Fruit fly (Drosophila melanogaster) whole organism, embryonic: ENCODE results near the gene endos.

Experiments used
- Adf1 ChIP-seq: fragments of 200-800 bp; sonication (Bioruptor generic); IDR thresholded peaks from 2 replicates; pipeline ENCODE4 v1.3.6; 2022; ENCODE audit warnings: missing biosample characterization, missing genetic modification characterization
- Atf6 ChIP-seq: fragments of 200-800 bp; sonication (Bioruptor generic); IDR thresholded peaks from 2 replicates; pipeline ENCODE4 v1.3.6; 2022; ENCODE audit warnings: missing biosample characterization, missing genetic modification characterization
- CG10565 ChIP-seq: fragments of 200-800 bp; sonication (Bioruptor generic); optimal IDR thresholded peaks from 3 replicates; lab custom pipeline; 2016; ENCODE audit warnings: missing biosample characterization, mild to moderate bottlenecking, missing genetic modification characterization
- CG10979 ChIP-seq: fragments of 200-800 bp; sonication (Bioruptor generic); optimal IDR thresholded peaks from 2 replicates; lab custom pipeline; 2018; ENCODE audit warnings: missing biosample characterization, mild to moderate bottlenecking, missing genetic modification characterization, moderate library complexity
- CG11695 ChIP-seq: fragments of 200-800 bp; sonication (Bioruptor generic); IDR thresholded peaks from 3 replicates; pipeline ENCODE4 v1.3.6; 2022; ENCODE audit warnings: missing biosample characterization, missing genetic modification characterization
- CG15479 ChIP-seq: fragments of 200-800 bp; sonication (Bioruptor generic); optimal IDR thresholded peaks from 3 replicates; lab custom pipeline; 2019; ENCODE audit warnings: missing biosample characterization, mild to moderate bottlenecking, missing genetic modification characterization, moderate library complexity
- CG1602 ChIP-seq: fragments of 200-800 bp; sonication (Bioruptor generic); optimal IDR thresholded peaks from 3 replicates; lab custom pipeline; 2016; ENCODE audit warnings: missing biosample characterization, missing genetic modification characterization
- CG16815 ChIP-seq: fragments of 200-800 bp; sonication (Bioruptor generic); optimal IDR thresholded peaks from 3 replicates; lab custom pipeline; 2017; ENCODE audit warnings: missing biosample characterization, mild to moderate bottlenecking, missing genetic modification characterization
- CG18476 ChIP-seq: fragments of 200-800 bp; sonication (Bioruptor generic); optimal IDR thresholded peaks from 2 replicates; lab custom pipeline; 2016; ENCODE audit warnings: missing biosample characterization, mild to moderate bottlenecking, missing genetic modification characterization
- CG2116 ChIP-seq: fragments of 200-800 bp; sonication (Bioruptor generic); optimal IDR thresholded peaks from 3 replicates; lab custom pipeline; 2018; ENCODE audit warnings: missing biosample characterization, mild to moderate bottlenecking, missing genetic modification characterization
- CG2712 ChIP-seq: fragments of 200-800 bp; optimal IDR thresholded peaks from 3 replicates; lab custom pipeline; 2019; ENCODE audit warnings: missing biosample characterization, mild to moderate bottlenecking, missing genetic modification characterization, moderate library complexity
- CG2889 ChIP-seq: fragments of 200-800 bp; sonication (Bioruptor generic); IDR thresholded peaks from 3 replicates; pipeline ENCODE4 v1.3.6; 2022; ENCODE audit warnings: missing biosample characterization, missing genetic modification characterization
- CG32772 ChIP-seq: fragments of 200-800 bp; sonication (Bioruptor generic); IDR thresholded peaks from 2 replicates; pipeline ENCODE4 v1.3.6; 2022; ENCODE audit warnings: missing biosample characterization, missing genetic modification characterization
- CG34422 ChIP-seq: fragments of 200-800 bp; sonication (Bioruptor generic); IDR thresholded peaks from 3 replicates; pipeline ENCODE4 v1.3.6; 2022; ENCODE audit warnings: missing biosample characterization, missing genetic modification characterization
- CG4404 ChIP-seq: fragments of 200-800 bp; sonication (Bioruptor generic); IDR thresholded peaks from 2 replicates; pipeline ENCODE4 v1.3.6; 2022; ENCODE audit warnings: missing biosample characterization, missing genetic modification characterization
- CG4730 ChIP-seq: fragments of 200-800 bp; sonication (Bioruptor generic); IDR thresholded peaks from 2 replicates; pipeline ENCODE4 v1.3.6; 2022; ENCODE audit warnings: missing biosample characterization, missing genetic modification characterization
- CG6175 ChIP-seq: fragments of 200-800 bp; sonication (Bioruptor generic); IDR thresholded peaks from 3 replicates; pipeline ENCODE4 v1.3.6; 2022; ENCODE audit warnings: missing biosample characterization, missing genetic modification characterization
- CG7372 ChIP-seq: fragments of 200-800 bp; sonication (Bioruptor generic); IDR thresholded peaks from 2 replicates; pipeline ENCODE4 v1.3.6; 2022; ENCODE audit warnings: missing biosample characterization, missing genetic modification characterization
- CG8478 ChIP-seq: fragments of >200 bp; optimal IDR thresholded peaks from 2 replicates; lab custom pipeline; 2018
- CG9932 ChIP-seq: fragments of 200-800 bp; sonication (Bioruptor generic); IDR thresholded peaks from 2 replicates; pipeline ENCODE4 v1.3.6; 2022; ENCODE audit warnings: missing biosample characterization, missing genetic modification characterization
- CkIIα-i1 ChIP-seq: fragments of 200-800 bp; sonication (Bioruptor generic); IDR thresholded peaks from 2 replicates; pipeline ENCODE4 v1.3.6; 2022; ENCODE audit warnings: missing biosample characterization, missing genetic modification characterization
- Dbx ChIP-seq: fragments of 200-800 bp; sonication (Bioruptor generic); IDR thresholded peaks from 3 replicates; pipeline ENCODE4 v1.3.6; 2022; ENCODE audit warnings: missing biosample characterization, missing genetic modification characterization
- Ets65A ChIP-seq: fragments of 200-800 bp; sonication (Bioruptor generic); peaks from one replicate; lab custom pipeline; 2016; ENCODE audit warnings: missing biosample characterization, missing genetic modification characterization
- Fer1 ChIP-seq: fragments of 200-800 bp; sonication (Bioruptor generic); optimal IDR thresholded peaks from 2 replicates; lab custom pipeline; 2017; ENCODE audit warnings: missing biosample characterization, mild to moderate bottlenecking, missing genetic modification characterization
- HmgZ ChIP-seq: fragments of 200-800 bp; sonication (Bioruptor generic); optimal IDR thresholded peaks from 2 replicates; lab custom pipeline; 2018; ENCODE audit warnings: missing biosample characterization, mild to moderate bottlenecking, missing genetic modification characterization
- Kr ChIP-seq: fragments of 200-800 bp; sonication (Bioruptor generic); optimal IDR thresholded peaks from 2 replicates; lab custom pipeline; 2017; ENCODE audit warnings: missing biosample characterization, mild to moderate bottlenecking, missing genetic modification characterization
- MESR4 ChIP-seq: fragments of 200-800 bp; sonication (Bioruptor generic); optimal IDR thresholded peaks from 2 replicates; lab custom pipeline; 2018; ENCODE audit warnings: missing biosample characterization, mild to moderate bottlenecking, missing genetic modification characterization, moderate library complexity
- MTF-1 ChIP-seq: fragments of 200-800 bp; sonication (Bioruptor generic); optimal IDR thresholded peaks from 2 replicates; lab custom pipeline; 2018; ENCODE audit warnings: missing biosample characterization, mild to moderate bottlenecking, missing genetic modification characterization, borderline replicate concordance
- NfI ChIP-seq: fragments of 200-800 bp; sonication (Bioruptor generic); optimal IDR thresholded peaks from 3 replicates; lab custom pipeline; 2018; ENCODE audit warnings: missing biosample characterization, mild to moderate bottlenecking, missing genetic modification characterization, moderate library complexity
- Ravus ChIP-seq: fragments of 200-800 bp; sonication (Bioruptor generic); IDR thresholded peaks from 2 replicates; pipeline ENCODE4 v1.3.6; 2022; ENCODE audit warnings: missing biosample characterization, missing genetic modification characterization
- Rfx ChIP-seq: fragments of 200-800 bp; sonication (Bioruptor generic); IDR thresholded peaks from 2 replicates; pipeline ENCODE4 v1.3.6; 2022; ENCODE audit warnings: missing biosample characterization, missing genetic modification characterization
- Scr ChIP-seq: fragments of 200-800 bp; sonication (Bioruptor generic); IDR thresholded peaks from 2 replicates; pipeline ENCODE4 v1.3.6; 2022; ENCODE audit warnings: missing biosample characterization, missing genetic modification characterization; ENCODE audit not compliant: partially characterized antibody
- Side ChIP-seq: fragments of 200-800 bp; sonication (Bioruptor generic); optimal IDR thresholded peaks from 2 replicates; lab custom pipeline; 2016; ENCODE audit warnings: missing biosample characterization, missing genetic modification characterization
- Sox102F ChIP-seq: fragments of 200-800 bp; sonication (Bioruptor generic); optimal IDR thresholded peaks from 2 replicates; lab custom pipeline; 2018; ENCODE audit warnings: missing biosample characterization, mild to moderate bottlenecking, missing genetic modification characterization, moderate library complexity
- Xrp1 ChIP-seq: fragments of 200-800 bp; sonication (Bioruptor generic); IDR thresholded peaks from 2 replicates; pipeline ENCODE4 v1.3.6; 2022; ENCODE audit warnings: missing biosample characterization, missing genetic modification characterization
- bowl ChIP-seq: fragments of 200-800 bp; sonication (Bioruptor generic); IDR thresholded peaks from 2 replicates; pipeline ENCODE4 v1.3.6; 2022; ENCODE audit warnings: missing biosample characterization, missing genetic modification characterization
- chn ChIP-seq: fragments of 200-800 bp; sonication (Bioruptor generic); optimal IDR thresholded peaks from 2 replicates; lab custom pipeline; 2016; ENCODE audit warnings: missing biosample characterization, missing genetic modification characterization
- dpn ChIP-seq, 2 experiments: fragments of 200-800 bp; sonication (Bioruptor generic); optimal IDR thresholded peaks; 3 replicates each; lab custom pipeline; 2016; ENCODE audit warnings: missing biosample characterization in 2 of 2, missing genetic modification characterization in 2 of 2
- eve ChIP-seq, 2 experiments: fragments of >200 bp; optimal IDR thresholded peaks; 2 replicates each; lab custom pipeline; 2017; ENCODE audit warnings: missing biosample characterization in 2 of 2, missing genetic modification characterization in 2 of 2
- ftz-f1 ChIP-seq: fragments of 200-800 bp; sonication (Bioruptor generic); optimal IDR thresholded peaks from 2 replicates; lab custom pipeline; 2016; ENCODE audit warnings: missing biosample characterization, missing genetic modification characterization
- knrl ChIP-seq: fragments of 200-800 bp; sonication (Bioruptor generic); IDR thresholded peaks from 3 replicates; pipeline ENCODE4 v1.3.6; 2022; ENCODE audit warnings: missing biosample characterization, missing genetic modification characterization; ENCODE audit not compliant: partially characterized antibody
- lab ChIP-seq: fragments of 200-800 bp; sonication (Bioruptor generic); optimal IDR thresholded peaks from 3 replicates; lab custom pipeline; 2017; ENCODE audit warnings: missing biosample characterization, missing genetic modification characterization, mild to moderate bottlenecking, moderate library complexity, missing genetic modification reagents
- org-1 ChIP-seq: fragments of 200-800 bp; sonication (Bioruptor generic); optimal IDR thresholded peaks from 2 replicates; lab custom pipeline; 2017; ENCODE audit warnings: missing biosample characterization, missing genetic modification characterization
- otp ChIP-seq: fragments of 200-800 bp; sonication (Bioruptor generic); IDR thresholded peaks from 3 replicates; pipeline ENCODE4, ENCODE4 v1.3.6; 2022; ENCODE audit warnings: missing biosample characterization, missing genetic modification characterization
- rib ChIP-seq: fragments of 200-800 bp; sonication (Bioruptor generic); IDR thresholded peaks from 2 replicates; pipeline ENCODE4 v1.3.6; 2022; ENCODE audit warnings: missing biosample characterization, missing genetic modification characterization
- row ChIP-seq: fragments of 200-800 bp; sonication (Bioruptor generic); IDR thresholded peaks from 3 replicates; pipeline ENCODE4 v1.3.6; 2022; ENCODE audit warnings: missing biosample characterization, missing genetic modification characterization
- sens ChIP-seq: fragments of 200-800 bp; sonication (Bioruptor generic); peaks from one replicate; lab custom pipeline; 2016; ENCODE audit warnings: missing biosample characterization, missing genetic modification characterization
- seq ChIP-seq: fragments of 200-800 bp; sonication (Bioruptor generic); IDR thresholded peaks from 2 replicates; pipeline ENCODE4 v1.3.6; 2022; ENCODE audit warnings: missing biosample characterization, missing genetic modification characterization
- slou ChIP-seq: fragments of 200-800 bp; sonication (Bioruptor generic); optimal IDR thresholded peaks from 3 replicates; lab custom pipeline; 2016; ENCODE audit warnings: missing biosample characterization, missing genetic modification characterization
- tll ChIP-seq, 2 experiments: fragments of 200-800 bp in 1 of 2; fragments of >200 bp in 1 of 2; sonication (Bioruptor generic) in 1 of 2; optimal IDR thresholded peaks; 2 replicates each; lab custom pipeline; 2017 to 2019; ENCODE audit warnings: missing biosample characterization in 2 of 2, missing genetic modification characterization in 2 of 2, mild to moderate bottlenecking in 1 of 2, moderate library complexity in 1 of 2
- trem ChIP-seq: fragments of 200-800 bp; optimal IDR thresholded peaks from 3 replicates; lab custom pipeline; 2019; ENCODE audit warnings: missing biosample characterization, mild to moderate bottlenecking, missing genetic modification characterization, moderate library complexity
- zen ChIP-seq: fragments of 200-800 bp; sonication (Bioruptor generic); optimal IDR thresholded peaks from 3 replicates; lab custom pipeline; 2018; ENCODE audit warnings: missing biosample characterization, mild to moderate bottlenecking, missing genetic modification characterization, moderate library complexity

endos gene

DNA sequence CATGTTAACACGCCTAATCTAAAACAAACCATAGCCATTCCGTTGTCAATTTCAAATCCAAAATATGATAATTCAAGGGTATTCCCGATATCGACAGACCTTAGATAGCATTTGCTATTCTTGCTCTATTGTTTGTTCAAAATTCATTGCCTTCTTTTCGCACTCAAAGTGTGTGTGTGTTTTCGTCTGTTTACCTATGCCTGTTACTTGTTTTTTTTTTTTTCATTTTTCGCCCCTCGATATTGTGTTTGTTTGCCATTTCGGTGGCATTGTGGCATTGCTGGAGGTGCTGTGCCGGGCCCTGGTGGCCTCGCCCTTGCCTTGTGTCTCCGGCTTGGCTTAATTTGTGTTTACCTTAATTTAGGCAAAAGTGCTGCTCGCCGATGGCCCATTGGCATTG, 25.3 kb upstream of the endos start:
- TF ChIP-seq sens (GFP tag; lab: Kevin White, UChicago) (peak; percentile 63), CG2116 (GFP tag; lab: Kevin White, UChicago) (no peak), CG11695 (GFP tag; lab: Robert Waterston, UW) (no peak), Adf1 (GFP tag; lab: Robert Waterston, UW) (peak; percentile 10; the same call in 1 of the 2 replicates), CG34422 (GFP tag; lab: Robert Waterston, UW) (no peak), rib (peak; percentile 71; the same call in 1 of the 2 replicates), CG10979 (tag; lab: Kevin White, UChicago) (no peak), slou (GFP tag; lab: Kevin White, UChicago) (no peak), chn (GFP tag; lab: Kevin White, UChicago) (no peak), org-1 (no peak), Side (GFP tag; lab: Kevin White, UChicago) (no peak), CG1602 (GFP tag; lab: Kevin White, UChicago) (no peak), CG15479 (GFP tag; lab: Kevin White, UChicago) (peak; percentile 70), row (GFP tag; lab: Robert Waterston, UW) (no peak), MTF-1 (GFP tag; lab: Kevin White, UChicago) (no peak), lab (peak; percentile 39), CG16815 (GFP tag; lab: Kevin White, UChicago) (no peak), bowl (no peak), CG9932 (GFP tag; lab: Robert Waterston, UW) (0 out of 2 replicates have a peak, but pooled peaks have one; percentile 25), HmgZ (tag; lab: Kevin White, UChicago) (no peak), otp (0 out of 3 replicates have a peak, but pooled peaks have one; percentile 13), CG2712 (tag; lab: Kevin White, UChicago) (no peak), Sox102F (no peak), CG18476 (no peak), CG10565 (GFP tag; lab: Kevin White, UChicago) (no peak), Rfx (GFP tag; lab: Robert Waterston, UW) (0 out of 2 replicates have a peak, but pooled peaks have one; percentile 15), Dbx (GFP tag; lab: Robert Waterston, UW) (peak; percentile 33; the same call in 1 of the 3 replicates), CG32772 (peak; percentile 7; the same call in 1 of the 2 replicates), Scr (GFP tag; lab: Robert Waterston, UW) (no peak), CG4404 (GFP tag; lab: Robert Waterston, UW) (no peak), knrl (no peak), CkIIα-i1 (GFP tag; lab: Robert Waterston, UW) (no peak), tll (GFP tag; optimal IDR thresholded peaks at IDR 0.05; lab: Kevin White, UChicago) (peak in 1 of 2 experiments; percentile 75), MESR4 (GFP tag; lab: Kevin White, UChicago) (no peak), Ets65A (GFP tag; lab: Kevin White, UChicago) (no peak), CG7372 (GFP tag; lab: Robert Waterston, UW) (no peak), dpn (GFP tag; optimal IDR thresholded peaks at IDR 0.05; lab: Kevin White, UChicago) (no peak), Xrp1 (GFP tag; lab: Robert Waterston, UW) (no peak), CG6175 (GFP tag; lab: Robert Waterston, UW) (peak; percentile 61; the same call in 2 of the 3 replicates), trem (tag; lab: Kevin White, UChicago) (no peak), Kr (GFP tag; lab: Kevin White, UChicago) (no peak), Ravus (no peak), CG2889 (GFP tag; lab: Robert Waterston, UW) (no peak), seq (GFP tag; lab: Robert Waterston, UW) (no peak), eve (GFP tag; optimal IDR thresholded peaks at IDR 0.05; lab: Kevin White, UChicago) (no peak), CG4730 (GFP tag; lab: Robert Waterston, UW) (no peak), zen (no peak), Fer1 (GFP tag; lab: Kevin White, UChicago) (no peak), CG8478 (lab: Kevin White, UChicago) (no peak), NfI (GFP tag; lab: Kevin White, UChicago) (no peak), ftz-f1 (peak; percentile 56), Atf6 (GFP tag; lab: Robert Waterston, UW) (peak; percentile 19; the same call in 1 of the 2 replicates)
